Worm (Caenorhabditis elegans) whole organism, L4/young adult: ENCODE measurements around the gene F11C7.6.

Source experiments
- W03F9.2 ChIP-seq: fragments of 150-350 bp; optimal IDR thresholded peaks from 2 replicates; lab custom pipeline; 2014; ENCODE audit warnings: missing biosample characterization, missing genetic modification characterization
- dao-5 ChIP-seq: sonication (generic microtip); optimal IDR thresholded peaks from 2 replicates; lab custom pipeline; 2016; ENCODE audit warnings: missing genotype, missing genetic modification characterization, moderate library complexity, missing compliant biosample characterization
- him-1 ChIP-seq: sonication (generic microtip); optimal IDR thresholded peaks from 2 replicates; lab custom pipeline; 2016; ENCODE audit warnings: missing genotype, missing genetic modification reagents, missing genetic modification characterization, missing compliant biosample characterization

DNA sequence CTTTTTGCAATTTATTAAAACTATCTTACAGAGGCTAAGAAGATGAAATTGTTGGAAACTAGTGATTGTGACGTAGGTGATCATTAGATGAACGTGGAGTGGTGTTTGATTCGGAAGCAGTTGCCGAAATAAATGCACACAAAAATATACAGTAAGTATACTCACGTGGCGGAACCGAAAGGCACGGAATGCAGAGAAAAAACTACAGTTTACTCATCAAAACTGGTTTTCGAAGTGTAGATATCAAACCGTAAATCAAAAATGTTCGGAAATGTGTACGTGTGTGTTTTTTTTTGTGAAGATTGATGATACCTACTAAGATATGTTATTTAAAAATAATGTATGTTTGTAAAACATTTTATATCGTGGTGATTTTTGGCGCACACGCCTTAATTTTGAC is 25.3 kb downstream of the F11C7.6 start:
- TF ChIP-seq W03F9.2 (no peak), him-1 (tag; lab: Kevin White, UChicago) (no peak), dao-5 (tag; lab: Kevin White, UChicago) (no peak)
